Fruit fly (Drosophila melanogaster) whole organism, embryonic: ENCODE data around the gene Spt7.

Experiments
- Atf6 ChIP-seq: fragments of 200-800 bp; sonication (Bioruptor generic); IDR thresholded peaks from 2 replicates; pipeline ENCODE4 v1.3.6; 2022; ENCODE audit warnings: missing biosample characterization, missing genetic modification characterization
- Awh ChIP-seq: fragments of 200-800 bp; sonication (Bioruptor generic); IDR thresholded peaks from 2 replicates; pipeline ENCODE4, ENCODE4 v1.3.6; 2022; ENCODE audit warnings: missing biosample characterization, missing genetic modification characterization
- BtbVII ChIP-seq: fragments of 200-800 bp; sonication (Bioruptor generic); optimal IDR thresholded peaks from 3 replicates; lab custom pipeline; 2017; ENCODE audit warnings: missing biosample characterization, mild to moderate bottlenecking, missing genetic modification characterization
- CG11560 ChIP-seq: fragments of 200-800 bp; sonication (Bioruptor generic); IDR thresholded peaks from 3 replicates; pipeline ENCODE4 v1.3.6; 2022; ENCODE audit warnings: missing biosample characterization, missing genetic modification characterization
- CG12104 ChIP-seq: fragments of 200-800 bp; sonication (Bioruptor generic); optimal IDR thresholded peaks from 3 replicates; lab custom pipeline; 2016; ENCODE audit warnings: missing biosample characterization, missing genetic modification characterization
- CG12744 ChIP-seq: fragments of 200-800 bp; sonication (Bioruptor generic); optimal IDR thresholded peaks from 2 replicates; lab custom pipeline; 2016; ENCODE audit warnings: missing biosample characterization, missing genetic modification characterization
- CG13424 ChIP-seq: fragments of 200-800 bp; sonication (Bioruptor generic); optimal IDR thresholded peaks from 2 replicates; lab custom pipeline; 2019; ENCODE audit warnings: missing biosample characterization, mild to moderate bottlenecking, missing genetic modification characterization, moderate library complexity
- CG13894 ChIP-seq: fragments of 200-800 bp; sonication (Bioruptor generic); optimal IDR thresholded peaks from 3 replicates; lab custom pipeline; 2018; ENCODE audit warnings: missing biosample characterization, mild to moderate bottlenecking, missing genetic modification characterization, moderate library complexity
- CG14860 ChIP-seq: fragments of 200-800 bp; sonication (Bioruptor generic); IDR thresholded peaks from 3 replicates; pipeline ENCODE4 v1.3.6; 2022; ENCODE audit warnings: missing biosample characterization, missing genetic modification characterization; ENCODE audit not compliant: partially characterized antibody
- CG14965 ChIP-seq: fragments of 200-800 bp; sonication (Bioruptor generic); optimal IDR thresholded peaks from 2 replicates; lab custom pipeline; 2016; ENCODE audit warnings: missing biosample characterization, missing genetic modification characterization, borderline replicate concordance
- CG15073 ChIP-seq: fragments of 200-800 bp; sonication (Bioruptor generic); optimal IDR thresholded peaks from 2 replicates; lab custom pipeline; 2016; ENCODE audit warnings: missing biosample characterization, missing genetic modification characterization
- CG15269 ChIP-seq: fragments of 200-800 bp; sonication (Bioruptor generic); optimal IDR thresholded peaks from 2 replicates; lab custom pipeline; 2018; ENCODE audit warnings: missing biosample characterization, mild to moderate bottlenecking, missing genetic modification characterization, moderate library complexity
- CG16779 ChIP-seq: fragments of 200-800 bp; sonication (Bioruptor generic); IDR thresholded peaks from 2 replicates; pipeline ENCODE4 v1.3.6; 2022; ENCODE audit warnings: missing biosample characterization, missing genetic modification characterization
- CG17361 ChIP-seq: fragments of 200-800 bp; sonication (Bioruptor generic); IDR thresholded peaks from 3 replicates; pipeline ENCODE4 v1.3.6; 2022; ENCODE audit warnings: missing biosample characterization, missing genetic modification characterization
- CG1832 ChIP-seq: fragments of 200-800 bp; sonication (Bioruptor generic); optimal IDR thresholded peaks from 2 replicates; lab custom pipeline; 2017; ENCODE audit warnings: missing biosample characterization, mild to moderate bottlenecking, missing genetic modification characterization, inconsistent platforms
- CG31224 ChIP-seq: fragments of 200-800 bp; sonication (Bioruptor generic); IDR thresholded peaks from 2 replicates; pipeline ENCODE4 v1.3.6; 2022; ENCODE audit warnings: missing biosample characterization, missing genetic modification characterization
- CG4360 ChIP-seq: fragments of 200-800 bp; sonication (Bioruptor generic); IDR thresholded peaks from 2 replicates; pipeline ENCODE4 v1.3.6; 2022; ENCODE audit warnings: missing biosample characterization, missing genetic modification characterization
- CG4617 ChIP-seq: fragments of 200-800 bp; sonication (Bioruptor generic); optimal IDR thresholded peaks from 3 replicates; lab custom pipeline; 2016; ENCODE audit warnings: missing biosample characterization, missing genetic modification characterization, borderline replicate concordance
- CG5953 ChIP-seq: fragments of 200-800 bp; sonication (Bioruptor generic); IDR thresholded peaks from 2 replicates; pipeline ENCODE4 v1.3.6; 2022; ENCODE audit warnings: missing biosample characterization, missing genetic modification characterization
- CG7786 ChIP-seq: fragments of 200-800 bp; sonication (Bioruptor generic); optimal IDR thresholded peaks from 2 replicates; lab custom pipeline; 2016; ENCODE audit warnings: missing biosample characterization, missing genetic modification characterization
- CG8281 ChIP-seq: fragments of 200-800 bp; sonication (Bioruptor generic); optimal IDR thresholded peaks from 2 replicates; lab custom pipeline; 2018; ENCODE audit warnings: missing biosample characterization, mild to moderate bottlenecking, missing genetic modification characterization, moderate library complexity
- Dref ChIP-seq: fragments of 200-800 bp; sonication (Bioruptor generic); IDR thresholded peaks from 2 replicates; pipeline ENCODE4 v1.3.6; 2022; ENCODE audit warnings: missing biosample characterization, missing genetic modification characterization
- Drgx ChIP-seq: fragments of 200-800 bp; sonication (Bioruptor generic); IDR thresholded peaks from 2 replicates; pipeline ENCODE4 v1.3.6; 2022; ENCODE audit warnings: missing biosample characterization, missing genetic modification characterization
- Elba2 ChIP-seq: fragments of 200-800 bp; sonication (Bioruptor generic); optimal IDR thresholded peaks from 3 replicates; lab custom pipeline; 2016; ENCODE audit warnings: missing biosample characterization, missing genetic modification characterization
- Ets97D ChIP-seq: fragments of 200-800 bp; sonication (Bioruptor generic); optimal IDR thresholded peaks from 3 replicates; lab custom pipeline; 2016; ENCODE audit warnings: missing biosample characterization, missing genetic modification characterization
- H2.0 ChIP-seq: fragments of 200-800 bp; sonication (Bioruptor generic); IDR thresholded peaks from 2 replicates; pipeline ENCODE4 v1.3.6; 2022; ENCODE audit warnings: missing biosample characterization, missing genetic modification characterization
- HHEX ChIP-seq: fragments of 200-800 bp; sonication (Bioruptor generic); optimal IDR thresholded peaks from 3 replicates; lab custom pipeline; 2017; ENCODE audit warnings: missing biosample characterization, mild to moderate bottlenecking, missing genetic modification characterization, missing genetic modification reagents
- HLH3B ChIP-seq: fragments of 200-800 bp; sonication (Bioruptor generic); IDR thresholded peaks from 2 replicates; pipeline ENCODE4 v1.3.6; 2022; ENCODE audit warnings: missing biosample characterization, missing genetic modification characterization
- Hand ChIP-seq: fragments of 200-800 bp; sonication (Bioruptor generic); optimal IDR thresholded peaks from 2 replicates; lab custom pipeline; 2017; ENCODE audit warnings: mild to moderate bottlenecking, missing biosample characterization, missing genetic modification reagents, missing genetic modification characterization
- Kr ChIP-seq: fragments of 200-800 bp; sonication (Bioruptor generic); optimal IDR thresholded peaks from 2 replicates; lab custom pipeline; 2017; ENCODE audit warnings: missing biosample characterization, mild to moderate bottlenecking, missing genetic modification characterization
- Myb ChIP-seq: fragments of 200-800 bp; sonication (Bioruptor generic); optimal IDR thresholded peaks from 2 replicates; lab custom pipeline; 2016; ENCODE audit warnings: missing biosample characterization, missing genetic modification characterization
- Nf-YC ChIP-seq: fragments of 200-800 bp; optimal IDR thresholded peaks from 3 replicates; lab custom pipeline; 2019; ENCODE audit warnings: missing biosample characterization, mild to moderate bottlenecking, missing genetic modification characterization, moderate library complexity
- Opbp ChIP-seq: fragments of 200-800 bp; sonication (Bioruptor generic); IDR thresholded peaks from 3 replicates; pipeline ENCODE4 v1.3.6; 2022; ENCODE audit warnings: missing biosample characterization, missing genetic modification characterization; ENCODE audit not compliant: partially characterized antibody
- Ravus ChIP-seq: fragments of 200-800 bp; sonication (Bioruptor generic); IDR thresholded peaks from 2 replicates; pipeline ENCODE4 v1.3.6; 2022; ENCODE audit warnings: missing biosample characterization, missing genetic modification characterization
- bab2 ChIP-seq: fragments of 200-800 bp; sonication (Bioruptor generic); optimal IDR thresholded peaks from 2 replicates; lab custom pipeline; 2016; ENCODE audit warnings: missing biosample characterization, missing genetic modification characterization
- btn ChIP-seq: fragments of 200-800 bp; sonication (Bioruptor generic); optimal IDR thresholded peaks from 2 replicates; lab custom pipeline; 2016; ENCODE audit warnings: missing biosample characterization, missing genetic modification characterization
- ci ChIP-seq: fragments of 200-800 bp; sonication (Bioruptor generic); IDR thresholded peaks from 3 replicates; pipeline ENCODE4 v1.3.6; 2022; ENCODE audit warnings: missing biosample characterization, missing genetic modification characterization
- crc ChIP-seq: fragments of 200-800 bp; sonication (Bioruptor generic); optimal IDR thresholded peaks from 2 replicates; lab custom pipeline; 2016; ENCODE audit warnings: missing biosample characterization, missing genetic modification characterization
- dimm ChIP-seq: fragments of 200-800 bp; sonication (Bioruptor generic); IDR thresholded peaks from 2 replicates; pipeline ENCODE4 v1.3.6; 2022; ENCODE audit warnings: missing biosample characterization, missing genetic modification characterization
- esg ChIP-seq: fragments of 200-800 bp; sonication (Bioruptor generic); conservative IDR thresholded peaks from 2 replicates; pipeline ENCODE4 v1.3.6; 2022; ENCODE audit warnings: missing biosample characterization, missing genetic modification characterization
- ewg ChIP-seq: fragments of 200-800 bp; sonication (Bioruptor generic); optimal IDR thresholded peaks from 3 replicates; lab custom pipeline; 2017; ENCODE audit warnings: mild to moderate bottlenecking, missing biosample characterization, missing genetic modification reagents, missing genetic modification characterization
- exex ChIP-seq: fragments of 200-800 bp; sonication (Bioruptor generic); optimal IDR thresholded peaks from 4 replicates; lab custom pipeline; 2018; ENCODE audit warnings: missing biosample characterization, mild to moderate bottlenecking, missing genetic modification characterization, moderate library complexity
- fd102C ChIP-seq: fragments of 200-800 bp; sonication (Bioruptor generic); optimal IDR thresholded peaks from 2 replicates; lab custom pipeline; 2018; ENCODE audit warnings: missing biosample characterization, mild to moderate bottlenecking, missing genetic modification characterization, moderate library complexity
- ken ChIP-seq: fragments of 200-800 bp; sonication (Bioruptor generic); IDR thresholded peaks from 3 replicates; pipeline ENCODE4 v1.3.6; 2022; ENCODE audit warnings: missing biosample characterization, missing genetic modification characterization
- lab ChIP-seq: fragments of 200-800 bp; sonication (Bioruptor generic); optimal IDR thresholded peaks from 3 replicates; lab custom pipeline; 2017; ENCODE audit warnings: missing biosample characterization, missing genetic modification characterization, mild to moderate bottlenecking, moderate library complexity, missing genetic modification reagents
- luna ChIP-seq: fragments of 200-800 bp; sonication (Bioruptor generic); optimal IDR thresholded peaks from 2 replicates; lab custom pipeline; 2016; ENCODE audit warnings: missing biosample characterization, missing genetic modification characterization
- nerfin-1 ChIP-seq: fragments of 200-800 bp; sonication (Bioruptor generic); optimal IDR thresholded peaks from 3 replicates; lab custom pipeline; 2019; ENCODE audit warnings: missing biosample characterization, mild to moderate bottlenecking, missing genetic modification characterization, moderate library complexity
- pho ChIP-seq: fragments of 200-800 bp; sonication (Bioruptor generic); optimal IDR thresholded peaks from 2 replicates; lab custom pipeline; 2016; ENCODE audit warnings: missing biosample characterization, missing genetic modification characterization
- ro ChIP-seq: fragments of 200-800 bp; sonication (Bioruptor generic); IDR thresholded peaks from 2 replicates; pipeline ENCODE4 v1.3.6; 2022; ENCODE audit warnings: missing biosample characterization, missing genetic modification characterization
- schlank ChIP-seq: fragments of 200-800 bp; sonication (Bioruptor generic); optimal IDR thresholded peaks from 2 replicates; lab custom pipeline; 2018; ENCODE audit warnings: missing biosample characterization, mild to moderate bottlenecking, missing genetic modification characterization
- slou ChIP-seq: fragments of 200-800 bp; sonication (Bioruptor generic); optimal IDR thresholded peaks from 3 replicates; lab custom pipeline; 2016; ENCODE audit warnings: missing biosample characterization, missing genetic modification characterization
- tgo ChIP-seq: fragments of 200-800 bp; sonication (Bioruptor generic); IDR thresholded peaks from 3 replicates; pipeline ENCODE4 v1.3.6; 2022; ENCODE audit warnings: missing biosample characterization, missing genetic modification characterization

The Spt7 gene

DNA sequence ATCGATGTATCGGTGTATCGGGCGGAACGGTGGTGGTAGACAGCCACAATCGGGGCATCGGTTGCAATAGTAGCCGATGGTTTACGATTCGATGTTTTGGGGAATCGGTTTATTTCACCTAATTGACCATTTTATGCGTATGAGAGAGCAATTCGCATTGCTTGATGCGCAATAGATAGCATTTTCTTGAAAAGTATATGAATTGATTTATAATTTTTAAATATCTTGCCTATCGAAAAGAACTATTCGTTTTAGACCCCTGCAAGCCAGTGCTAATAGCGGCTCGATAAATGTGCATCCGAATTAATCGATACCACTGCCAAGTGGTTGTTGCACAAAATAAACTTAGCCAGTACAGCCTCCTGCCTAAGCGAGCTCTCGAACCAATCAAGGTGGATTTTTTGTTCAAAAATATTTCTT, 37.0 kb downstream of the Spt7 start, which contains the start of gene mnb (continued):
- no peak for TF ChIP-seq BtbVII (GFP tag; lab: Kevin White, UChicago)
- peak; percentile 87 for TF ChIP-seq Myb (GFP tag; lab: Kevin White, UChicago)
- TF ChIP-seq lab (GFP tag; lab: Kevin White, UChicago) = peak; percentile 46
- no peak for TF ChIP-seq Kr (GFP tag; lab: Kevin White, UChicago)
- TF ChIP-seq tgo (GFP tag; lab: Robert Waterston, UW) = no peak
- TF ChIP-seq CG31224 (GFP tag; lab: Robert Waterston, UW) = no peak
- TF ChIP-seq bab2 = peak; percentile 4
- TF ChIP-seq Nf-YC = peak; percentile 20
- no peak for TF ChIP-seq CG12104 (GFP tag; lab: Kevin White, UChicago)
- TF ChIP-seq Dref (GFP tag; lab: Robert Waterston, UW) = peak; percentile 80
- peak; percentile 6 for TF ChIP-seq CG13894
- TF ChIP-seq dimm = no peak
- TF ChIP-seq CG15269 = no peak
- no peak for TF ChIP-seq H2.0
- no peak for TF ChIP-seq btn (GFP tag; lab: Kevin White, UChicago)
- TF ChIP-seq Awh (GFP tag; lab: Robert Waterston, UW) = no peak
- peak; percentile 16 for TF ChIP-seq ewg
- no peak for TF ChIP-seq CG1832 (GFP tag; lab: Kevin White, UChicago)
- no peak for TF ChIP-seq Elba2
- TF ChIP-seq Drgx = no peak
- no peak for TF ChIP-seq HLH3B
- TF ChIP-seq fd102C = no peak
- TF ChIP-seq CG5953 (GFP tag; lab: Robert Waterston, UW) = no peak
- TF ChIP-seq CG14965 (GFP tag; lab: Kevin White, UChicago) = no peak
- TF ChIP-seq esg (GFP tag; lab: Robert Waterston, UW) = no peak
- no peak for TF ChIP-seq Hand (GFP tag; lab: Kevin White, UChicago)
- TF ChIP-seq CG17361 (GFP tag; lab: Robert Waterston, UW) = no peak
- TF ChIP-seq CG11560 (tag; lab: Robert Waterston, UW) = peak; percentile 96
- peak; percentile 17 for TF ChIP-seq luna (GFP tag; lab: Kevin White, UChicago)
- TF ChIP-seq ro (GFP tag; lab: Robert Waterston, UW) = no peak
- TF ChIP-seq exex (tag; lab: Kevin White, UChicago) = no peak
- no peak for TF ChIP-seq Ravus (GFP tag; lab: Robert Waterston, UW)
- no peak for TF ChIP-seq CG15073 (GFP tag; lab: Kevin White, UChicago)
- TF ChIP-seq ken = no peak
- TF ChIP-seq CG8281 (tag; lab: Kevin White, UChicago) = no peak
- no peak for TF ChIP-seq crc (GFP tag; lab: Kevin White, UChicago)
- TF ChIP-seq ci = no peak
- TF ChIP-seq Atf6 = 0 out of 2 replicates have a peak, but pooled peaks have one; percentile 23
- TF ChIP-seq CG16779 (GFP tag; lab: Robert Waterston, UW) = no peak
- no peak for TF ChIP-seq schlank
- peak; percentile 98 for TF ChIP-seq Opbp
- TF ChIP-seq CG7786 (GFP tag; lab: Kevin White, UChicago) = no peak
- peak; percentile 11 for TF ChIP-seq slou (GFP tag; lab: Kevin White, UChicago)
- TF ChIP-seq Ets97D (GFP tag; lab: Kevin White, UChicago) = peak; percentile 68
- no peak for TF ChIP-seq nerfin-1 (tag; lab: Kevin White, UChicago)
- TF ChIP-seq CG4360 (GFP tag; lab: Robert Waterston, UW) = no peak
- no peak for TF ChIP-seq pho (GFP tag; lab: Kevin White, UChicago)
- peak; percentile 99 for TF ChIP-seq CG14860
- TF ChIP-seq CG4617 (GFP tag; lab: Kevin White, UChicago) = no peak
- no peak for TF ChIP-seq CG12744
- TF ChIP-seq CG13424 (tag; lab: Kevin White, UChicago) = peak; percentile 14
- no peak for TF ChIP-seq HHEX (GFP tag; lab: Kevin White, UChicago)
